Worm (Caenorhabditis elegans) whole organism, midembryonic: ENCODE results near the gene C27C12.3.

ENCODE experiments used
- T22C8.4 ChIP-seq: fragments of 200-800 bp; sonication (Bioruptor generic); IDR thresholded peaks from 2 replicates; pipeline ENCODE4 v1.3.6; 2022; ENCODE audit warnings: missing genetic modification characterization, missing compliant biosample characterization
- cog-1 ChIP-seq: sonication (generic microtip); optimal IDR thresholded peaks from 2 replicates; lab custom pipeline; 2016; ENCODE audit warnings: missing genetic modification characterization, missing compliant biosample characterization
- flt-1 ChIP-seq: fragments of 200-800 bp; sonication (Bioruptor generic); IDR thresholded peaks from 2 replicates; pipeline ENCODE4 v1.3.6; 2022; ENCODE audit warnings: missing genetic modification characterization, missing compliant biosample characterization
- klf-2 ChIP-seq: fragments of 200-800 bp; sonication (Bioruptor generic); conservative IDR thresholded peaks from 2 replicates; pipeline ENCODE4 v1.3.6; 2022; ENCODE audit warnings: missing genetic modification reagents, missing genetic modification characterization, missing compliant biosample characterization
- med-1 ChIP-seq: sonication (generic microtip); optimal IDR thresholded peaks from 2 replicates; lab custom pipeline; 2017; ENCODE audit warnings: missing genetic modification characterization, mild to moderate bottlenecking, missing compliant biosample characterization, antibody characterized with exemption, missing genetic modification reagents; ENCODE audit not compliant: insufficient read depth
- ref-1 ChIP-seq: fragments of 200-800 bp; sonication (Bioruptor generic); conservative IDR thresholded peaks from 2 replicates; pipeline ENCODE4 v1.3.6; 2022; ENCODE audit warnings: missing genetic modification reagents, missing genetic modification characterization, missing compliant biosample characterization
- tab-1 ChIP-seq: fragments of 200-800 bp; sonication (Bioruptor generic); IDR thresholded peaks from 2 replicates; pipeline ENCODE4 v1.3.6; 2022; ENCODE audit warnings: missing genetic modification characterization, missing compliant biosample characterization
- ztf-23 ChIP-seq: fragments of 200-800 bp; sonication (Bioruptor generic); IDR thresholded peaks from 2 replicates; pipeline ENCODE4 v1.3.6; 2022; ENCODE audit warnings: missing genetic modification reagents, missing genetic modification characterization, missing compliant biosample characterization
- ztf-29 ChIP-seq: fragments of 200-800 bp; sonication (Bioruptor generic); IDR thresholded peaks from 2 replicates; pipeline ENCODE4 v1.3.6; 2022; ENCODE audit warnings: missing genetic modification reagents, missing genetic modification characterization, missing compliant biosample characterization

The C27C12.3 gene

ce11 chrX:14861752-14862151, 3.9 kb downstream of the C27C12.3 start, which contains the start of gene dmd-4:
TSS of gene dmd-4 (minus strand) at chrX:14861852.
- TF ChIP-seq ztf-29 (GFP tag; lab: Robert Waterston, UW) (no peak), ztf-23 (GFP tag; lab: Robert Waterston, UW) (no peak), cog-1 (tag; lab: Kevin White, UChicago) (no peak), ref-1 (GFP tag; lab: Robert Waterston, UW) (no peak), med-1 (GFP tag; lab: Kevin White, UChicago) (no peak), klf-2 (GFP tag; lab: Robert Waterston, UW) (no peak), flt-1 (GFP tag; lab: Robert Waterston, UW) (no peak), tab-1 (GFP tag; lab: Robert Waterston, UW) (no peak), T22C8.4 (no peak)

ce11 chrX:14853712-14854217, 11.9 kb downstream of the C27C12.3 start, which contains the start of the genes C27C12.1 and C27C12.4:
TSS of gene C27C12.1 (minus strand) at chrX:14853762.
TSS of gene C27C12.4 (plus strand) at chrX:14854086.
- peak; percentile 77 for TF ChIP-seq flt-1 (GFP tag; lab: Robert Waterston, UW)
- no peak for TF ChIP-seq tab-1 (GFP tag; lab: Robert Waterston, UW)
- TF ChIP-seq ztf-23 (GFP tag; lab: Robert Waterston, UW) = no peak; the same call in 1 of the 2 replicates
- TF ChIP-seq cog-1 (tag; lab: Kevin White, UChicago) = peak; percentile 84

ce11 chrX:14851904-14852303, 13.7 kb downstream of the C27C12.3 start:
- TF ChIP-seq tab-1 (GFP tag; lab: Robert Waterston, UW) = no peak
- no peak for TF ChIP-seq klf-2 (GFP tag; lab: Robert Waterston, UW)
- TF ChIP-seq ref-1 (GFP tag; lab: Robert Waterston, UW) = no peak
- TF ChIP-seq med-1 (GFP tag; lab: Kevin White, UChicago) = no peak
- TF ChIP-seq ztf-29 (GFP tag; lab: Robert Waterston, UW) = no peak
- no peak for TF ChIP-seq cog-1 (tag; lab: Kevin White, UChicago)
- TF ChIP-seq flt-1 (GFP tag; lab: Robert Waterston, UW) = no peak
- TF ChIP-seq ztf-23 (GFP tag; lab: Robert Waterston, UW) = no peak
- TF ChIP-seq T22C8.4 = no peak

- TF ChIP-seq med-1 (GFP tag; lab: Kevin White, UChicago) = no peak
- TF ChIP-seq tab-1 (GFP tag; lab: Robert Waterston, UW) = no peak
- TF ChIP-seq ztf-23 (GFP tag; lab: Robert Waterston, UW) = no peak
- no peak for TF ChIP-seq ref-1 (GFP tag; lab: Robert Waterston, UW)
- no peak for TF ChIP-seq T22C8.4
- no peak for TF ChIP-seq cog-1 (tag; lab: Kevin White, UChicago)
- no peak for TF ChIP-seq ztf-29 (GFP tag; lab: Robert Waterston, UW)
- TF ChIP-seq klf-2 (GFP tag; lab: Robert Waterston, UW) = no peak
- no peak for TF ChIP-seq flt-1 (GFP tag; lab: Robert Waterston, UW)
Observed at ce11 chrX:14849054-14849453, 16.6 kb downstream of the C27C12.3 start, which contains the start of gene acd-3. TSS of gene acd-3 (plus strand) at chrX:14849275.

DNA sequence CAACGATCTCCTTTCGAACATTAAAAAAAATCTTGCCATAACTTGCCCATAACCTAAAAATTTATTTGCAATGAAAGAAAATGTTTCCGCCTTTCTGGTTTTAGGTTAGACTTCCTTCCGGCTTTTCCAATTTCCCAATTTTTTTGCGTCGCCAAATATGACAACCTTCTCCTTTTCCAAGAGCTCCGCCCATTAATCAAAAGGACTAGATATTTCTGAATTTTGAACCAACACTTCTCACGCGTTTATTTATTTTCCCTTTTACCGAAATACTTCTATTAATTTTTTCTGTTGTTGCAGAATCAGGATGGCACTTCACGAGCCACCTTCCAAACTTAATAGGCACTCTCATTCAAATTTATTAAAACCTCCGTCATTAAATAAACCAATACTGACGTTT, 20.0 kb downstream of the C27C12.3 start, which contains the start of gene egrh-1:
egrh-1 (plus strand) TSS at position 301 of the 400 bp plus-strand sequence.
- TF ChIP-seq klf-2 (GFP tag; lab: Robert Waterston, UW) = no peak
- TF ChIP-seq med-1 (GFP tag; lab: Kevin White, UChicago) = no peak
- no peak for TF ChIP-seq cog-1 (tag; lab: Kevin White, UChicago)
- TF ChIP-seq ztf-23 (GFP tag; lab: Robert Waterston, UW) = no peak
- TF ChIP-seq ztf-29 (GFP tag; lab: Robert Waterston, UW) = no peak
- TF ChIP-seq T22C8.4 = no peak
- no peak for TF ChIP-seq ref-1 (GFP tag; lab: Robert Waterston, UW)
- no peak for TF ChIP-seq flt-1 (GFP tag; lab: Robert Waterston, UW)
- no peak for TF ChIP-seq tab-1 (GFP tag; lab: Robert Waterston, UW)

DNA sequence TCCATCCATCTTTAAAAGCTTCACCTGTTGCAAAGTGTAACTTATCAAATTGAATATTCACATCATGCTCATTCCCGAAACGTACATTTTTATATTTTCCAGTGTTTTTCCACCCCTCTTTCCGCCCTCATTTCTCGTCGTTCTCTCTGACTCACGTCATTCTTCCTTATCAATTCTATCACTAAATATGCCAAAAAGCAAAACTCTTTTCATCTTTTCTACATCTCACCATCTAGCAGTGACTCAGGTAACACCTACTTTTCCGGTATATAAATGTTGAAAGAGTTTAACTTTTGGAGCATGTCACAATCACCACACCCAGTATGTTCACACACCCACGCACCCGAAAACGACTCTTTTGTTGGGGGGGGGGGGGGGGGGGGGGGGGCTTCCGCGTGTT, 21.2 kb downstream of the C27C12.3 start:
- TF ChIP-seq cog-1 (tag; lab: Kevin White, UChicago) (no peak), ztf-23 (GFP tag; lab: Robert Waterston, UW) (no peak), ztf-29 (GFP tag; lab: Robert Waterston, UW) (no peak), med-1 (GFP tag; lab: Kevin White, UChicago) (no peak), flt-1 (GFP tag; lab: Robert Waterston, UW) (no peak)

DNA sequence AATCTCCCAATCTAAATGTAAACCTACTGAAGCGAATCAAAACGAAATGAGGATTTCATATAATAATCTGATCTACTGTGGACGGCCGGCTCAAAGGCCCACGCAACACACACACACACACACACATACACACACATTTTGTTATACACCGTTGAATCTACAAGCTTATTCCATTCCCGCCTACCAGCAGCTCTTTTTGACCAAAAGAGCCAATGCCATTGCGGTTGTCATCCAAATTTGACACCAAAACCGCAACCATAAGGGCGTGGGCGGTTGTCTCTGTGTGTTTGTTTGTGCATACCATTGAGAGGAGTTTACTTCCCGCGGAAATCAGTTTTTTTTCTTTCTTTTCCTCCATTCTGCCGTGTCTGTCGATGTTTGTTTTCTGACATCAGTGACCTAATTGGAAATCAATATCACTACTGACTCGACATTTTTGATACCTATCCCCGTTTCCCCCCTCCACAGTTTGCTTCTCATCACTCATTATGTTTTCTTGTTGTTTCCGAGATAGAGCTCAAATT, 22.7 kb downstream of the C27C12.3 start:
- TF ChIP-seq cog-1 (tag; lab: Kevin White, UChicago) (no peak), tab-1 (GFP tag; lab: Robert Waterston, UW) (no peak), klf-2 (GFP tag; lab: Robert Waterston, UW) (no peak), med-1 (GFP tag; lab: Kevin White, UChicago) (no peak), ztf-23 (GFP tag; lab: Robert Waterston, UW) (no peak), ref-1 (GFP tag; lab: Robert Waterston, UW) (no peak), ztf-29 (GFP tag; lab: Robert Waterston, UW) (no peak), flt-1 (GFP tag; lab: Robert Waterston, UW) (no peak), T22C8.4 (no peak)

- 0 out of 2 replicates have a peak, but pooled peaks have one; percentile 42 for TF ChIP-seq ztf-23 (GFP tag; lab: Robert Waterston, UW)
- 0 out of 2 replicates have a peak, but pooled peaks have one; percentile 7 for TF ChIP-seq ztf-29 (GFP tag; lab: Robert Waterston, UW)
- TF ChIP-seq cog-1 (tag; lab: Kevin White, UChicago) = peak; percentile 75
- no peak for TF ChIP-seq med-1 (GFP tag; lab: Kevin White, UChicago)
- TF ChIP-seq flt-1 (GFP tag; lab: Robert Waterston, UW) = peak; percentile 47; the same call in 1 of the 2 replicates
Observed at ce11 chrX:14841030-14841429, 24.6 kb downstream of the C27C12.3 start.

DNA sequence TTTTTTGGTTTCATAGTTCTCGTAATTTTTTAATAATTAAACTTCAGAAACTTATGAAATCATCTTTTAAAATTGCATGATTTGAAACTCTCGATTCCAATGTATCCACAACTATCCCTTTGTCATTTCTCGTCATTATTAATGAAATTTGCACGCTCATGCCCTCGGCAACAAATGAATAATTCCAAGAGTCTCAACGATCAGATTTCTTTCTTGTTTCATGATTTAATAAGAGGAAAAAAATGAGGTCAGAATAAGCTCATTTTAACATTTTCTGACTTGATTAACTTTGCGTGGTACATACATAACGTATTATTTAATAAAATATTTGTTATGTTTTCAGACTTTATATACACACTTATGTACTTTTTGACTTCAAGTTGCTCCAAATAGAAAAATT, 27.3 kb downstream of the C27C12.3 start:
- TF ChIP-seq ztf-23 (GFP tag; lab: Robert Waterston, UW) (no peak), flt-1 (GFP tag; lab: Robert Waterston, UW) (no peak), ref-1 (GFP tag; lab: Robert Waterston, UW) (no peak), med-1 (GFP tag; lab: Kevin White, UChicago) (no peak), klf-2 (GFP tag; lab: Robert Waterston, UW) (no peak), tab-1 (GFP tag; lab: Robert Waterston, UW) (no peak)
